Worm (Caenorhabditis elegans) whole organism, L4/young adult: ENCODE data around the gene mtm-6.
A peak's percentile ranks its signal among the peaks of the same experiment; 100 is the strongest.

Experiments
- W03F9.2 ChIP-seq: fragments of 150-350 bp; optimal IDR thresholded peaks from 2 replicates; lab custom pipeline; 2014; ENCODE audit warnings: missing biosample characterization, missing genetic modification characterization
- dao-5 ChIP-seq: sonication (generic microtip); optimal IDR thresholded peaks from 2 replicates; lab custom pipeline; 2016; ENCODE audit warnings: missing genotype, missing genetic modification characterization, moderate library complexity, missing compliant biosample characterization
- him-1 ChIP-seq: sonication (generic microtip); optimal IDR thresholded peaks from 2 replicates; lab custom pipeline; 2016; ENCODE audit warnings: missing genotype, missing genetic modification reagents, missing genetic modification characterization, missing compliant biosample characterization

mtm-6 gene

ce11 chrIII:13333754-13334153, 13.1 kb upstream of the mtm-6 start, which contains the start of gene sdz-20:
Gene sdz-20, plus strand, starts transcription at chrIII:13334054.
- no peak for TF ChIP-seq W03F9.2 (tag; lab: Kevin White, UChicago)
- TF ChIP-seq him-1: no peak
- no peak for TF ChIP-seq dao-5 (tag; lab: Kevin White, UChicago)

ce11 chrIII:13339672-13340071, 7.2 kb upstream of the mtm-6 start, which contains the start of gene F53A2.3:
Gene F53A2.3, minus strand, starts transcription at chrIII:13339772.
- no peak for TF ChIP-seq dao-5 (tag; lab: Kevin White, UChicago)
- TF ChIP-seq W03F9.2 (tag; lab: Kevin White, UChicago): no peak
- no peak for TF ChIP-seq him-1

DNA sequence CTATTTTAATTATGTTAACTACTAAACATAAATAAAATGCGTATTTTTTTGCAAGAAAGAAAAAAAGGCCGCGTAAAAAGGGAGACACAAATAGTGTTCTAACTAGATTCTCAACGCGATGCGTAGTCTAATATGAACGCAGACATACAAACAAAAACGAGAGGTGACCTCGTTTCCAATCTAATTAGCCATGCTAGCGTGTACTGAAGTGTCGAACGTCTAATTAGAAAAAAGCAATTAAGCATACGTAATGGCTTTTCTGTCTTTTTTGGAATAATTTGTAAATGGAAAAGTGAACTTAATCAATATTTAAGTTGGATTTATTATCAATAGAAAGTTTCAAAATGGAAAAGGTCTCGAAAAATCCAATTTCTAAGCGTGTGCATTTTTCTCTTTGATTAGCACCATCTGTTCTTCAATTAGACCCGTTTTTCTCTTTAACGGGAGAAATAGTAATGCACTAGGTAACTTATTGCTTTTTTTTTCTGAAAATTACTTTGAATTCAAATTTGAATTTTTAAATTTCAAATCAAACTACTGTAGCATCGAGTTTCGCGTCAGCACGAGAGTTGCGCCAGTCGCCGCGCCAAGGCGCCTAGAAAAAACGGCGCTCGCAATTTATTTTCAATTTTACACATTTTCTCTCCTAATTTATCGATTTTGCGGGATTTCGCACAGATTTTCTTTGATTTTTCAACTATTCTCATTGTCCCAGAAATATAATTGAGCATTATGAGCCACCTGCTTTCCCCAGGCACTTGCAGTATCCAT, 6.2 kb upstream of the mtm-6 start:
- TF ChIP-seq W03F9.2 (tag; lab: Kevin White, UChicago): peak; percentile 25
- no peak for TF ChIP-seq dao-5 (tag; lab: Kevin White, UChicago)

DNA sequence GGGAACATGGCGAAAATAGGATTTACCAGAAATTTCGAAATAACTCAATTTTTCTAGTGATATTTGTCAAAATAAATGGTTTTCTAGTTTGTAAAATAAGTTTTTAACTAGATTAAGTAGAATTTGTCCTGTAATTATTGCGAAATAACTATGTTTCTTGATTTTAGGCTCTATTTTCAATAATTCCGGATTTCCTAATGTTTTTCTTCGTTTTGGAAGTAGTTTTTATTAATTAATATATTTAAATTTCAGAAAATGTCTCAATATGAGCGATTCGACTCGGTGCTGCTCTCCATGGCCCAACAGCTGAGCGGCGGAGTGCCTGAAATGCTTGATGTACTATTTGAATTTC, 5.6 kb upstream of the mtm-6 start, which contains the start of gene nud-1:
nud-1 (plus strand) TSS at position 253 of the 352 bp plus-strand sequence.
- no peak for TF ChIP-seq him-1

- TF ChIP-seq him-1 (no peak), W03F9.2 (tag; lab: Kevin White, UChicago) (no peak), dao-5 (tag; lab: Kevin White, UChicago) (no peak)
Measured at ce11 chrIII:13342079-13342734, 4.7 kb upstream of the mtm-6 start, which contains the start of gene dro-1. Gene dro-1, plus strand, starts transcription at chrIII:13342684.

- TF ChIP-seq dao-5 (tag; lab: Kevin White, UChicago): no peak
- TF ChIP-seq W03F9.2 (tag; lab: Kevin White, UChicago): no peak
- TF ChIP-seq him-1: no peak
Measured at ce11 chrIII:13343117-13343516, 3.8 kb upstream of the mtm-6 start, which contains the start of gene ife-1. Gene ife-1, plus strand, starts transcription at chrIII:13343417.

ce11 chrIII:13343562-13344139, 3.2 kb upstream of the mtm-6 start:
- no peak for TF ChIP-seq dao-5 (tag; lab: Kevin White, UChicago)
- no peak for TF ChIP-seq W03F9.2 (tag; lab: Kevin White, UChicago)
- TF ChIP-seq him-1: no peak

DNA sequence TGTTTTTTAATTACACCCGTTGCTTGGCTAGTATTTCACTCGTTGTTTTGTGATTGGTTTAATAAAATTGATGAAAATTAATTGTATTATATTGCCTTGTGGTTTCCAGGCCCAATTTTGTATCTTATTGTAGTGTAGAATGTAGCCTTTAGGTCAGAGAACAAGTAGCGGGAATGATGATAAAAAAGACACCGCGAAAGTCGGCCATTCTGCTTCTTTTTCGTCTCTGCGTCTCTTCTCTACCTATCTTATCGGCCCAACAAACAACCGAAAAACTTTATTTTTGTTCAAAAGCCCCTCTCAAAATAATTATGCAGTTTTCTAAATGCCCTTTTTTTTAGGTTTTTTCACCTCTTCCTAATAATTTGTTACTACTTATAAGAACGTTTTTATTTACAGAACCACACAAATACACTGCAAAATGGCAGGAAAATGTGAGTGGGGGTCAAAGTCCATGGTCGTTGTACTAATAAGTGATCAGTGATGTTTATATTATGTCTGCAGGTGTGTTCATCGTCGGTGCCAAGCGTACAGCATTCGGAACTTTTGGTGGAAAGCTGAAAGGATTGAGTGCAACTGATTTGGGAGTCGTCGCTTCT, 2.2 kb upstream of the mtm-6 start, which contains the start of gene acaa-2:
acaa-2 (plus strand) TSS at position 400 of the 599 bp plus-strand sequence.
- no peak for TF ChIP-seq him-1
- peak; percentile 27 for TF ChIP-seq dao-5 (tag; lab: Kevin White, UChicago)
- peak; percentile 10 for TF ChIP-seq W03F9.2 (tag; lab: Kevin White, UChicago)

ce11 chrIII:13347782-13348327, 970 bp downstream of the mtm-6 start:
- no peak for TF ChIP-seq dao-5 (tag; lab: Kevin White, UChicago)
- no peak for TF ChIP-seq him-1
- TF ChIP-seq W03F9.2 (tag; lab: Kevin White, UChicago): no peak

DNA sequence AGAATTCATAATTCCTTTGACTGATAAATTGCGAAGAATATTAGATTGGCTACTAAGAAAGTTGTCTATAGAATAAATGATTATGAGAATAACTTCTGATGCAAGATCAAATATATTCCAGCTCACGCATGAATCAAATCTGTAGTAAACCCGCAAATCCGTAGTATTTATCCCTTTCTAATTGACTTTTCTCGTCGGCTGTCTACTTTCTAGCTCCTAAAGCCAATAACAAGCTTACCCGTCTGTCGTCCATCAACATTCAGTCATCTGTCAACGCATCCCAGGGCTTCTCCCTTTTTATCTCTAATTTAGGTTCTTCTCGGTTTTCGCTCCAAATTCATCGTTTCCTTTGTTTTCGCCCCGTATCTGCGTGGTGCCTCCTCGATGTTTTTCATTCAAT, 2.0 kb downstream of the mtm-6 start:
- no peak for TF ChIP-seq him-1
- no peak for TF ChIP-seq W03F9.2 (tag; lab: Kevin White, UChicago)
- TF ChIP-seq dao-5 (tag; lab: Kevin White, UChicago): no peak

ce11 chrIII:13350964-13351363, 4.1 kb downstream of the mtm-6 start:
- TF ChIP-seq dao-5 (tag; lab: Kevin White, UChicago) (no peak), W03F9.2 (tag; lab: Kevin White, UChicago) (no peak), him-1 (no peak)

- no peak for TF ChIP-seq dao-5 (tag; lab: Kevin White, UChicago)
- no peak for TF ChIP-seq W03F9.2 (tag; lab: Kevin White, UChicago)
- TF ChIP-seq him-1: no peak
Measured at ce11 chrIII:13359256-13359655, 12.4 kb downstream of the mtm-6 start, which contains the start of gene F53A2.9. Gene F53A2.9, minus strand, starts transcription at chrIII:13359356.

ce11 chrIII:13359847-13360246, 13.0 kb downstream of the mtm-6 start:
- TF ChIP-seq W03F9.2 (tag; lab: Kevin White, UChicago) (peak; percentile 28), him-1 (no peak)
